Fruit fly (Drosophila melanogaster) whole organism, embryonic: Measurements from ENCODE around the gene CG42699.

Source experiments
- BtbVII ChIP-seq: fragments of 200-800 bp; sonication (Bioruptor generic); optimal IDR thresholded peaks from 3 replicates; lab custom pipeline; 2017; ENCODE audit warnings: missing biosample characterization, mild to moderate bottlenecking, missing genetic modification characterization
- CG10654 ChIP-seq: fragments of 200-800 bp; sonication (Bioruptor generic); optimal IDR thresholded peaks from 2 replicates; lab custom pipeline; 2016; ENCODE audit warnings: missing biosample characterization, missing genetic modification characterization
- CG11093 ChIP-seq: fragments of 200-800 bp; sonication (Bioruptor generic); IDR thresholded peaks from 3 replicates; pipeline ENCODE4 v1.3.6; 2022; ENCODE audit warnings: missing biosample characterization, missing genetic modification characterization
- CG11696 ChIP-seq: fragments of 200-800 bp; sonication (Bioruptor generic); IDR thresholded peaks from 2 replicates; pipeline ENCODE4 v1.3.6; 2022; ENCODE audit warnings: missing biosample characterization, missing genetic modification characterization
- CG14860 ChIP-seq: fragments of 200-800 bp; sonication (Bioruptor generic); IDR thresholded peaks from 3 replicates; pipeline ENCODE4 v1.3.6; 2022; ENCODE audit warnings: missing biosample characterization, missing genetic modification characterization; ENCODE audit not compliant: partially characterized antibody
- CG18011 ChIP-seq: fragments of 200-800 bp; sonication (Bioruptor generic); optimal IDR thresholded peaks from 2 replicates; lab custom pipeline; 2017; ENCODE audit warnings: missing biosample characterization, missing genetic modification characterization, mild to moderate bottlenecking, moderate library complexity, missing genotype
- CG30020 ChIP-seq: fragments of 200-800 bp; optimal IDR thresholded peaks from 2 replicates; lab custom pipeline; 2019; ENCODE audit warnings: missing biosample characterization, mild to moderate bottlenecking, missing genetic modification characterization, moderate library complexity
- CG33557 ChIP-seq: fragments of 200-800 bp; sonication (Bioruptor generic); optimal IDR thresholded peaks from 2 replicates; lab custom pipeline; 2019; ENCODE audit warnings: missing biosample characterization, mild to moderate bottlenecking, missing genetic modification characterization, moderate library complexity
- CG6689 ChIP-seq: fragments of 200-800 bp; sonication (Bioruptor generic); IDR thresholded peaks from 2 replicates; pipeline ENCODE4 v1.3.6; 2022; ENCODE audit warnings: missing biosample characterization, missing genetic modification characterization
- CG7556 ChIP-seq: fragments of 200-800 bp; sonication (Bioruptor generic); optimal IDR thresholded peaks from 2 replicates; lab custom pipeline; 2017; ENCODE audit warnings: missing biosample characterization, mild to moderate bottlenecking, missing genetic modification characterization
- CG7987 ChIP-seq: fragments of 200-800 bp; sonication (Bioruptor generic); optimal IDR thresholded peaks from 2 replicates; lab custom pipeline; 2018; ENCODE audit warnings: missing biosample characterization, mild to moderate bottlenecking, missing genetic modification characterization, moderate library complexity
- Eip74EF ChIP-seq, 2 experiments: fragments of 200-800 bp in 1 of 2; fragments of >200 bp in 1 of 2; sonication (Bioruptor generic) in 1 of 2; optimal IDR thresholded peaks; 2 replicates each; lab custom pipeline; 2017 to 2019; ENCODE audit warnings: missing biosample characterization in 2 of 2, missing genetic modification characterization in 2 of 2, mild to moderate bottlenecking in 1 of 2, moderate library complexity in 1 of 2
- Ets65A ChIP-seq: fragments of 200-800 bp; sonication (Bioruptor generic); peaks from one replicate; lab custom pipeline; 2016; ENCODE audit warnings: missing biosample characterization, missing genetic modification characterization
- HLHmδ ChIP-seq: fragments of 200-800 bp; sonication (Bioruptor generic); optimal IDR thresholded peaks from 2 replicates; lab custom pipeline; 2018; ENCODE audit warnings: missing biosample characterization, mild to moderate bottlenecking, missing genetic modification characterization, moderate library complexity
- Hmr ChIP-seq: fragments of 200-800 bp; sonication (Bioruptor generic); optimal IDR thresholded peaks from 3 replicates; lab custom pipeline; 2017; ENCODE audit warnings: mild to moderate bottlenecking, missing biosample characterization, missing genetic modification reagents, missing genetic modification characterization
- NC2α ChIP-seq: fragments of 200-800 bp; sonication (Bioruptor generic); optimal IDR thresholded peaks from 2 replicates; lab custom pipeline; 2016; ENCODE audit warnings: missing biosample characterization, missing genetic modification characterization
- PHDP ChIP-seq: fragments of 200-800 bp; sonication (Bioruptor generic); optimal IDR thresholded peaks from 3 replicates; lab custom pipeline; 2018; ENCODE audit warnings: missing biosample characterization, mild to moderate bottlenecking, missing genetic modification characterization, moderate library complexity
- Sox102F ChIP-seq: fragments of 200-800 bp; sonication (Bioruptor generic); optimal IDR thresholded peaks from 2 replicates; lab custom pipeline; 2018; ENCODE audit warnings: missing biosample characterization, mild to moderate bottlenecking, missing genetic modification characterization, moderate library complexity
- Sry-β ChIP-seq: fragments of 200-800 bp; sonication (Bioruptor generic); optimal IDR thresholded peaks from 2 replicates; lab custom pipeline; 2018; ENCODE audit warnings: missing biosample characterization, mild to moderate bottlenecking, missing genetic modification characterization, moderate library complexity
- bab2 ChIP-seq: fragments of 200-800 bp; sonication (Bioruptor generic); optimal IDR thresholded peaks from 2 replicates; lab custom pipeline; 2016; ENCODE audit warnings: missing biosample characterization, missing genetic modification characterization
- bowl ChIP-seq: fragments of 200-800 bp; sonication (Bioruptor generic); IDR thresholded peaks from 2 replicates; pipeline ENCODE4 v1.3.6; 2022; ENCODE audit warnings: missing biosample characterization, missing genetic modification characterization
- btn ChIP-seq: fragments of 200-800 bp; sonication (Bioruptor generic); optimal IDR thresholded peaks from 2 replicates; lab custom pipeline; 2016; ENCODE audit warnings: missing biosample characterization, missing genetic modification characterization
- cg ChIP-seq: fragments of 200-800 bp; sonication (Bioruptor generic); optimal IDR thresholded peaks from 3 replicates; lab custom pipeline; 2019; ENCODE audit warnings: missing biosample characterization, mild to moderate bottlenecking, missing genetic modification characterization, moderate library complexity
- chif ChIP-seq, 2 experiments: fragments of 200-800 bp; sonication (Bioruptor generic); optimal IDR thresholded peaks; 3 replicates each; lab custom pipeline; 2016; ENCODE audit warnings: missing biosample characterization in 2 of 2, missing genetic modification characterization in 2 of 2
- disco-r ChIP-seq: fragments of 200-800 bp; sonication (Bioruptor generic); optimal IDR thresholded peaks from 2 replicates; lab custom pipeline; 2016; ENCODE audit warnings: missing biosample characterization, missing genetic modification characterization
- dpn ChIP-seq, 2 experiments: fragments of 200-800 bp; sonication (Bioruptor generic); optimal IDR thresholded peaks; 3 replicates each; lab custom pipeline; 2016; ENCODE audit warnings: missing biosample characterization in 2 of 2, missing genetic modification characterization in 2 of 2
- ems ChIP-seq: fragments of 200-800 bp; sonication (Bioruptor generic); optimal IDR thresholded peaks from 3 replicates; lab custom pipeline; 2016; ENCODE audit warnings: missing biosample characterization, missing genetic modification characterization
- fd96Cb ChIP-seq: fragments of 200-800 bp; sonication (Bioruptor generic); optimal IDR thresholded peaks from 2 replicates; lab custom pipeline; 2018; ENCODE audit warnings: missing biosample characterization, mild to moderate bottlenecking, missing genetic modification characterization, moderate library complexity
- fu2 ChIP-seq: fragments of 200-800 bp; sonication (Bioruptor generic); optimal IDR thresholded peaks from 2 replicates; lab custom pipeline; 2016; ENCODE audit warnings: missing biosample characterization, missing genetic modification characterization
- gce ChIP-seq: fragments of 200-800 bp; sonication (Bioruptor generic); IDR thresholded peaks from 3 replicates; pipeline ENCODE4 v1.3.6; 2022; ENCODE audit warnings: missing biosample characterization, missing genetic modification characterization
- gem ChIP-seq: fragments of 200-800 bp; sonication (Bioruptor generic); optimal IDR thresholded peaks from 2 replicates; lab custom pipeline; 2019; ENCODE audit warnings: missing biosample characterization, mild to moderate bottlenecking, missing genetic modification characterization, moderate library complexity
- gro ChIP-seq: fragments of 200-800 bp; sonication (Bioruptor generic); optimal IDR thresholded peaks from 2 replicates; lab custom pipeline; 2016; ENCODE audit warnings: missing biosample characterization, missing genetic modification characterization
- hth ChIP-seq: fragments of >200 bp; optimal IDR thresholded peaks from 2 replicates; lab custom pipeline; 2017; ENCODE audit warnings: inconsistent platforms
- ind ChIP-seq: fragments of 200-800 bp; sonication (Bioruptor generic); optimal IDR thresholded peaks from 3 replicates; lab custom pipeline; 2016; ENCODE audit warnings: missing biosample characterization, missing genetic modification characterization
- inv ChIP-seq: fragments of 200-800 bp; sonication (Bioruptor generic); IDR thresholded peaks from 2 replicates; pipeline ENCODE4 v1.3.6; 2022; ENCODE audit warnings: missing biosample characterization, missing genetic modification characterization; ENCODE audit not compliant: partially characterized antibody
- knrl ChIP-seq: fragments of 200-800 bp; sonication (Bioruptor generic); IDR thresholded peaks from 3 replicates; pipeline ENCODE4 v1.3.6; 2022; ENCODE audit warnings: missing biosample characterization, missing genetic modification characterization; ENCODE audit not compliant: partially characterized antibody
- lbe ChIP-seq: fragments of 200-800 bp; sonication (Bioruptor generic); optimal IDR thresholded peaks from 2 replicates; lab custom pipeline; 2016; ENCODE audit warnings: missing biosample characterization, mild to moderate bottlenecking, missing genetic modification characterization
- lola ChIP-seq, 3 experiments: fragments of >200 bp in 2 of 3; fragments of 200-800 bp in 1 of 3; sonication (Bioruptor generic) in 1 of 3; optimal IDR thresholded peaks; 2 replicates each; lab custom pipeline; 2017 to 2019; ENCODE audit warnings: missing biosample characterization in 3 of 3, missing genetic modification characterization in 3 of 3, mild to moderate bottlenecking in 1 of 3, moderate library complexity in 1 of 3
- nerfin-1 ChIP-seq: fragments of 200-800 bp; sonication (Bioruptor generic); optimal IDR thresholded peaks from 3 replicates; lab custom pipeline; 2019; ENCODE audit warnings: missing biosample characterization, mild to moderate bottlenecking, missing genetic modification characterization, moderate library complexity
- nerfin-2 ChIP-seq: fragments of 200-800 bp; sonication (Bioruptor generic); IDR thresholded peaks from 2 replicates; pipeline ENCODE4 v1.3.6; 2022; ENCODE audit warnings: missing biosample characterization, missing genetic modification characterization; ENCODE audit not compliant: partially characterized antibody
- onecut ChIP-seq: fragments of 200-800 bp; sonication (Bioruptor generic); IDR thresholded peaks from 2 replicates; pipeline ENCODE4 v1.3.6; 2022; ENCODE audit warnings: missing biosample characterization, missing genetic modification characterization
- p53 ChIP-seq: fragments of 200-800 bp; sonication (Bioruptor generic); optimal IDR thresholded peaks from 2 replicates; lab custom pipeline; 2016; ENCODE audit warnings: missing biosample characterization, missing genetic modification characterization
- pb ChIP-seq: fragments of 200-800 bp; sonication (Bioruptor generic); optimal IDR thresholded peaks from 3 replicates; lab custom pipeline; 2016; ENCODE audit warnings: missing biosample characterization, missing genetic modification characterization
- pzg ChIP-seq: fragments of 200-800 bp; sonication (Bioruptor generic); optimal IDR thresholded peaks from 3 replicates; lab custom pipeline; 2018; ENCODE audit warnings: missing biosample characterization, mild to moderate bottlenecking, missing genetic modification characterization, moderate library complexity
- ro ChIP-seq: fragments of 200-800 bp; sonication (Bioruptor generic); IDR thresholded peaks from 2 replicates; pipeline ENCODE4 v1.3.6; 2022; ENCODE audit warnings: missing biosample characterization, missing genetic modification characterization
- scrt ChIP-seq: fragments of 200-800 bp; sonication (Bioruptor generic); optimal IDR thresholded peaks from 2 replicates; lab custom pipeline; 2018; ENCODE audit warnings: missing biosample characterization, mild to moderate bottlenecking, missing genetic modification characterization, moderate library complexity
- sens ChIP-seq: fragments of 200-800 bp; sonication (Bioruptor generic); peaks from one replicate; lab custom pipeline; 2016; ENCODE audit warnings: missing biosample characterization, missing genetic modification characterization
- shn ChIP-seq: fragments of 200-800 bp; sonication (Bioruptor generic); optimal IDR thresholded peaks from 3 replicates; lab custom pipeline; 2016; ENCODE audit warnings: missing biosample characterization, missing genetic modification characterization
- tup ChIP-seq: fragments of 200-800 bp; sonication (Bioruptor generic); optimal IDR thresholded peaks from 2 replicates; lab custom pipeline; 2016; ENCODE audit warnings: missing biosample characterization, mild to moderate bottlenecking, missing genetic modification characterization, moderate library complexity
- yki ChIP-seq: fragments of >200 bp; optimal IDR thresholded peaks from 3 replicates; lab custom pipeline; 2018

Gene CG42699

dm6 chrX:5737676-5738220, 26.6 kb upstream of the CG42699 start, which contains the start of gene Snx27 (continued):
- TF ChIP-seq pzg (GFP tag; lab: Kevin White, UChicago) (peak; percentile 99), fd96Cb (no peak), CG11696 (no peak), Hmr (GFP tag; lab: Kevin White, UChicago) (peak; percentile 76), ind (GFP tag; lab: Kevin White, UChicago) (peak; percentile 4), Sox102F (GFP tag; lab: Kevin White, UChicago) (peak; percentile 10), shn (GFP tag; lab: Kevin White, UChicago) (peak; percentile 37), btn (GFP tag; lab: Kevin White, UChicago) (no peak), CG7987 (GFP tag; lab: Kevin White, UChicago) (peak; percentile 52), CG30020 (tag; lab: Kevin White, UChicago) (peak; percentile 42), nerfin-1 (tag; lab: Kevin White, UChicago) (no peak), ro (GFP tag; lab: Robert Waterston, UW) (no peak), Ets65A (peak; percentile 95), pb (GFP tag; lab: Kevin White, UChicago) (peak; percentile 33), disco-r (no peak), CG7556 (GFP tag; lab: Kevin White, UChicago) (peak; percentile 9), yki (lab: Kevin White, UChicago) (no peak), lola (GFP tag; optimal IDR thresholded peaks at IDR 0.05; lab: Kevin White, UChicago) (no peak), onecut (GFP tag; lab: Robert Waterston, UW) (0 out of 2 replicates have a peak, but pooled peaks have one; percentile 12), ems (GFP tag; lab: Kevin White, UChicago) (peak; percentile 31), gem (tag; lab: Kevin White, UChicago) (peak; percentile 22), CG11093 (no peak), Sry-β (GFP tag; lab: Kevin White, UChicago) (no peak), lbe (GFP tag; lab: Kevin White, UChicago) (peak; percentile 79), CG18011 (no peak), sens (peak; percentile 89), tup (peak; percentile 25), bab2 (peak; percentile 12), BtbVII (no peak), CG14860 (GFP tag; lab: Robert Waterston, UW) (peak; percentile 99), cg (GFP tag; lab: Kevin White, UChicago) (peak; percentile 70), hth (lab: Kevin White, UChicago) (no peak), CG6689 (GFP tag; lab: Robert Waterston, UW) (no peak), p53 (GFP tag; lab: Kevin White, UChicago) (peak; percentile 75), HLHmδ (GFP tag; lab: Kevin White, UChicago) (peak; percentile 83), dpn (GFP tag; optimal IDR thresholded peaks at IDR 0.05; lab: Kevin White, UChicago) (peak; percentile 32 to 68), CG10654 (GFP tag; lab: Kevin White, UChicago) (no peak), Eip74EF (GFP tag; optimal IDR thresholded peaks at IDR 0.05; lab: Kevin White, UChicago) (peak in 1 of 2 experiments; percentile 23), NC2α (GFP tag; lab: Kevin White, UChicago) (no peak), chif (GFP tag; optimal IDR thresholded peaks at IDR 0.05; lab: Kevin White, UChicago) (peak; percentile 23 to 25), nerfin-2 (GFP tag; lab: Robert Waterston, UW) (peak; percentile 98), fu2 (GFP tag; lab: Kevin White, UChicago) (peak; percentile 16), inv (GFP tag; lab: Robert Waterston, UW) (peak; percentile 99), PHDP (tag; lab: Kevin White, UChicago) (peak; percentile 25), bowl (GFP tag; lab: Robert Waterston, UW) (no peak), scrt (no peak), gce (GFP tag; lab: Robert Waterston, UW) (no peak; the same call in 2 of the 3 replicates), CG33557 (GFP tag; lab: Kevin White, UChicago) (peak; percentile 18), knrl (GFP tag; lab: Robert Waterston, UW) (peak; percentile 99), gro (peak; percentile 83)
